Fruit fly (Drosophila melanogaster) whole organism, embryonic: ENCODE measurements around the gene PolG2.

Source experiments
- CG12769 ChIP-seq: fragments of 200-800 bp; sonication (Bioruptor generic); optimal IDR thresholded peaks from 2 replicates; lab custom pipeline; 2019; ENCODE audit warnings: missing biosample characterization, mild to moderate bottlenecking, missing genetic modification characterization, moderate library complexity
- CG16779 ChIP-seq: fragments of 200-800 bp; sonication (Bioruptor generic); IDR thresholded peaks from 2 replicates; pipeline ENCODE4 v1.3.6; 2022; ENCODE audit warnings: missing biosample characterization, missing genetic modification characterization
- CG3065 ChIP-seq: fragments of 200-800 bp; sonication (Bioruptor generic); optimal IDR thresholded peaks from 2 replicates; lab custom pipeline; 2016; ENCODE audit warnings: missing biosample characterization, missing genetic modification characterization
- CG31224 ChIP-seq: fragments of 200-800 bp; sonication (Bioruptor generic); IDR thresholded peaks from 2 replicates; pipeline ENCODE4 v1.3.6; 2022; ENCODE audit warnings: missing biosample characterization, missing genetic modification characterization
- CG7271 ChIP-seq: fragments of 200-800 bp; sonication (Bioruptor generic); optimal IDR thresholded peaks from 2 replicates; lab custom pipeline; 2018; ENCODE audit warnings: missing biosample characterization, mild to moderate bottlenecking, missing genetic modification characterization, moderate library complexity
- Nf-YB ChIP-seq: fragments of 200-800 bp; sonication (Bioruptor generic); optimal IDR thresholded peaks from 3 replicates; lab custom pipeline; 2019; ENCODE audit warnings: missing biosample characterization, mild to moderate bottlenecking, missing genetic modification characterization, moderate library complexity
- Sin3A ChIP-seq: fragments of >200 bp; optimal IDR thresholded peaks from 2 replicates; lab custom pipeline; 2018
- luna ChIP-seq: fragments of 200-800 bp; sonication (Bioruptor generic); optimal IDR thresholded peaks from 2 replicates; lab custom pipeline; 2016; ENCODE audit warnings: missing biosample characterization, missing genetic modification characterization

- TF ChIP-seq CG12769 (tag; lab: Kevin White, UChicago) (no peak), luna (GFP tag; lab: Kevin White, UChicago) (no peak), CG3065 (GFP tag; lab: Kevin White, UChicago) (no peak), CG16779 (no peak), CG31224 (GFP tag; lab: Robert Waterston, UW) (no peak), Sin3A (lab: Kevin White, UChicago) (no peak), CG7271 (tag; lab: Kevin White, UChicago) (no peak), Nf-YB (GFP tag; lab: Kevin White, UChicago) (no peak)
These were observed 18.2 kb upstream of the PolG2 start for dm6 chr2L:13851098-13851497.
